Fruit fly (Drosophila melanogaster): ENCODE measurements around the gene CG3587.

CG3587 gene

DNA sequence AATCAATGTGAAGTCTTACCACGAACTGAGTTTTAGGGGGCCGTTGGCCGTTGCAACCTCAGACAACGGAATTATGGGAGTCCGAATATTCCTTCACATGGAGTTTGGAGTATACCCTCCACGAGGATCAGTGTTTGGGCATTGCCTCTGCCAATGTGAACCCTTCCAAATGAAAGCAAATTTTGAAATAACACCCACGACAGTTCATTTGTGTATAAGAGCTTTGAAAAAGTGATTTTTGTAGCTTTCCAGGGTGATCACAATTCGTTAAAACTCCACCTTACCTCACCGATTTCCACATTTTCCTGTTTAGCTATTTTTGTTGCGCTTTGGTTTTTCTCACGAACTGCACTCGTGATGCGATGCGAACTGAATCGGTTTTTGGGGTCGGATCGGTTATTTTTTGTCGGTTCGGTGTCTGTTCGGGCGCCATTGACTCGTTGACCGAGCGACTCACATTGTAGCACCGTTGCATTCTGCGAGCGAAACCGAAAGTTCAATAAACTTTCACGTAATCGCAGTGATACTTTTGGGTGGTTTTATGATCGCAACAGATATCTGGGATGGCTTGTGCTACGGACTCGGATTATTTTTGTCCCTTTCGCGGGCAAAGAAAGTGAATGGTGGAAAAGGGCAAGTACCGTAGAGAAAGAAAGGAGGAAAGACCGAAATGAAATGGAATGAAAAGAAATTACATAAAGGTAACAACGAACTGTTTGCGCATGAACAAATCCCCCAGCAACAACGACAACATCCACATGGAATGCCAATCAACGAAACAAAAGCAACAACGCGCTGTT is 29.9 kb downstream of the CG3587 start (continued):
- TF ChIP-seq esn (GFP tag; optimal IDR thresholded peaks at IDR 0.05) (no peak), Ets96B (tag; optimal IDR thresholded peaks at IDR 0.05) (no peak), Gug (GFP tag; IDR thresholded peaks at IDR 0.05) (no peak; the same call in 1 of the 2 replicates), Sox102F (GFP tag; optimal IDR thresholded peaks at IDR 0.05) (no peak), CG7368 (GFP tag; optimal IDR thresholded peaks at IDR 0.05) (no peak), CG9139 (GFP tag; optimal IDR thresholded peaks at IDR 0.05) (no peak), Eip78C (GFP tag) (peak; percentile 55), CG3032 (tag; optimal IDR thresholded peaks at IDR 0.05) (no peak), Blimp-1 (GFP tag; optimal IDR thresholded peaks at IDR 0.05) (no peak), Lpt (GFP tag; optimal IDR thresholded peaks at IDR 0.05) (no peak), Eip93F (GFP tag; optimal IDR thresholded peaks at IDR 0.05) (no peak), Met (GFP tag; optimal IDR thresholded peaks at IDR 0.05) (no peak), CG31627 (GFP tag; optimal IDR thresholded peaks at IDR 0.05) (no peak), CG8632 (GFP tag; optimal IDR thresholded peaks at IDR 0.05) (no peak), fkh (GFP tag; optimal IDR thresholded peaks at IDR 0.05) (no peak), CG34406 (GFP tag; optimal IDR thresholded peaks at IDR 0.05) (no peak), spab (GFP tag; optimal IDR thresholded peaks at IDR 0.05) (no peak), CG6163 (GFP tag; IDR thresholded peaks at IDR 0.05) (0 out of 3 replicates have a peak, but pooled peaks have one; percentile 16), CG16779 (tag; optimal IDR thresholded peaks at IDR 0.05) (no peak), CG11294 (GFP tag; IDR thresholded peaks at IDR 0.05) (no peak; the same call in 1 of the 2 replicates), svp (GFP tag) (peak; percentile 18), fd59A (GFP tag; optimal IDR thresholded peaks at IDR 0.05) (no peak), CG6276 (GFP tag; optimal IDR thresholded peaks at IDR 0.05) (peak; percentile 65), eg (GFP tag; IDR thresholded peaks at IDR 0.05) (peak; percentile 75), Smox (GFP tag; optimal IDR thresholded peaks at IDR 0.05) (no peak), vri (GFP tag; optimal IDR thresholded peaks at IDR 0.05) (no peak), topi (GFP tag; optimal IDR thresholded peaks at IDR 0.05) (no peak), CG8119 (GFP tag; IDR thresholded peaks at IDR 0.05) (peak; percentile 70), lz (GFP tag; optimal IDR thresholded peaks at IDR 0.05) (no peak), ss (GFP tag; optimal IDR thresholded peaks at IDR 0.05) (no peak), CG15336 (GFP tag; IDR thresholded peaks at IDR 0.05) (peak; percentile 71)

- TF ChIP-seq Sox102F (GFP tag; optimal IDR thresholded peaks at IDR 0.05) (no peak), Lpt (GFP tag; optimal IDR thresholded peaks at IDR 0.05) (peak; percentile 67), svp (GFP tag) (peak; percentile 82), CG6792 (GFP tag; optimal IDR thresholded peaks at IDR 0.05) (no peak), eg (GFP tag; IDR thresholded peaks at IDR 0.05) (0 out of 3 replicates have a peak, but pooled peaks have one; percentile 31), Eip75B (GFP tag; optimal IDR thresholded peaks at IDR 0.05) (peak; percentile 66), Blimp-1 (GFP tag; optimal IDR thresholded peaks at IDR 0.05) (peak; percentile 95), Eip78C (GFP tag) (peak; percentile 26), CG15336 (GFP tag; IDR thresholded peaks at IDR 0.05) (0 out of 2 replicates have a peak, but pooled peaks have one; percentile 19), Ets21C (GFP tag; optimal IDR thresholded peaks at IDR 0.05) (no peak), Gug (GFP tag; IDR thresholded peaks at IDR 0.05) (no peak), topi (GFP tag; optimal IDR thresholded peaks at IDR 0.05) (no peak), CG6163 (GFP tag; IDR thresholded peaks at IDR 0.05) (0 out of 3 replicates have a peak, but pooled peaks have one; percentile 25), CG6276 (GFP tag; optimal IDR thresholded peaks at IDR 0.05) (no peak), OdsH (GFP tag; optimal IDR thresholded peaks at IDR 0.05) (no peak), Met (GFP tag; optimal IDR thresholded peaks at IDR 0.05) (peak; percentile 37), CG6854 (GFP tag; optimal IDR thresholded peaks at IDR 0.05) (peak; percentile 38)
These were observed 30.6 kb downstream of the CG3587 start for dm6 chrX:1970575-1971325.

Measured in whole organism, prepupa.